Fruit fly (Drosophila melanogaster) whole organism, prepupa: Measurements from ENCODE around the gene Ir31a.

ENCODE experiments used
- Blimp-1 ChIP-seq: fragments of 200-800 bp; sonication (Bioruptor generic); optimal IDR thresholded peaks from 3 replicates; lab custom pipeline; 2017; ENCODE audit warnings: missing biosample characterization, missing genetic modification characterization, mild to moderate bottlenecking, moderate library complexity, missing genetic modification reagents
- CG10631 ChIP-seq: fragments of 200-800 bp; sonication (Bioruptor generic); optimal IDR thresholded peaks from 2 replicates; lab custom pipeline; 2016; ENCODE audit warnings: missing biosample characterization, missing genetic modification characterization
- CG10669 ChIP-seq: fragments of 200-800 bp; sonication (Bioruptor generic); optimal IDR thresholded peaks from 3 replicates; lab custom pipeline; 2018; ENCODE audit warnings: missing biosample characterization, mild to moderate bottlenecking, missing genetic modification characterization, moderate library complexity
- CG11294 ChIP-seq: fragments of 200-800 bp; sonication (Bioruptor generic); IDR thresholded peaks from 2 replicates; pipeline ENCODE4 v1.3.6; 2022; ENCODE audit warnings: missing biosample characterization, missing genetic modification characterization
- CG11762 ChIP-seq: fragments of 200-800 bp; sonication (Bioruptor generic); optimal IDR thresholded peaks from 3 replicates; lab custom pipeline; 2016; ENCODE audit warnings: missing biosample characterization, missing genetic modification characterization; ENCODE audit not compliant: insufficient read depth
- CG11902 ChIP-seq: fragments of 200-800 bp; sonication (Bioruptor generic); optimal IDR thresholded peaks from 3 replicates; lab custom pipeline; 2016; ENCODE audit warnings: missing biosample characterization, missing genetic modification characterization
- CG15336 ChIP-seq: fragments of 200-800 bp; sonication (Bioruptor generic); IDR thresholded peaks from 2 replicates; pipeline ENCODE4 v1.3.6; 2022; ENCODE audit warnings: missing biosample characterization, missing genetic modification characterization
- CG16779 ChIP-seq: fragments of 200-800 bp; sonication (Bioruptor generic); optimal IDR thresholded peaks from 3 replicates; lab custom pipeline; 2017; ENCODE audit warnings: missing biosample characterization, mild to moderate bottlenecking, missing genetic modification characterization
- CG3032 ChIP-seq: fragments of 200-800 bp; optimal IDR thresholded peaks from 2 replicates; lab custom pipeline; 2019; ENCODE audit warnings: missing biosample characterization, mild to moderate bottlenecking, missing genetic modification characterization, moderate library complexity
- CG34406 ChIP-seq: fragments of 200-800 bp; sonication (Bioruptor generic); optimal IDR thresholded peaks from 3 replicates; lab custom pipeline; 2016; ENCODE audit warnings: missing biosample characterization, missing genetic modification characterization
- CG3919 ChIP-seq: fragments of 200-800 bp; sonication (Bioruptor generic); optimal IDR thresholded peaks from 3 replicates; lab custom pipeline; 2016; ENCODE audit warnings: missing biosample characterization, missing genetic modification characterization
- CG6163 ChIP-seq: fragments of 200-800 bp; sonication (Bioruptor generic); IDR thresholded peaks from 3 replicates; pipeline ENCODE4 v1.3.6; 2022; ENCODE audit warnings: missing biosample characterization, missing genetic modification characterization
- CG6808 ChIP-seq: fragments of 200-800 bp; sonication (Bioruptor generic); optimal IDR thresholded peaks from 3 replicates; lab custom pipeline; 2017; ENCODE audit warnings: missing biosample characterization, missing genetic modification characterization, mild to moderate bottlenecking, moderate library complexity, missing genetic modification reagents
- CG6854 ChIP-seq: fragments of 200-800 bp; sonication (Bioruptor generic); optimal IDR thresholded peaks from 2 replicates; lab custom pipeline; 2017; ENCODE audit warnings: missing biosample characterization, mild to moderate bottlenecking, missing genetic modification characterization
- CG7368 ChIP-seq: fragments of 200-800 bp; sonication (Bioruptor generic); optimal IDR thresholded peaks from 3 replicates; lab custom pipeline; 2016; ENCODE audit warnings: missing biosample characterization, missing genetic modification characterization
- CG8119 ChIP-seq: fragments of 200-800 bp; sonication (Bioruptor generic); IDR thresholded peaks from 3 replicates; pipeline ENCODE4 v1.3.6; 2022; ENCODE audit warnings: missing biosample characterization, missing genetic modification characterization
- CG8319 ChIP-seq: fragments of 200-800 bp; sonication (Bioruptor generic); optimal IDR thresholded peaks from 3 replicates; lab custom pipeline; 2016; ENCODE audit warnings: missing biosample characterization, missing genetic modification characterization
- CG8632 ChIP-seq: fragments of 200-800 bp; sonication (Bioruptor generic); optimal IDR thresholded peaks from 3 replicates; lab custom pipeline; 2016; ENCODE audit warnings: missing biosample characterization, missing genetic modification characterization
- CG9139 ChIP-seq: fragments of 200-800 bp; sonication (Bioruptor generic); optimal IDR thresholded peaks from 3 replicates; lab custom pipeline; 2017; ENCODE audit warnings: missing biosample characterization, mild to moderate bottlenecking, missing genetic modification characterization
- Eip75B ChIP-seq: fragments of 200-800 bp; sonication (Bioruptor generic); optimal IDR thresholded peaks from 3 replicates; lab custom pipeline; 2016; ENCODE audit warnings: missing biosample characterization, missing genetic modification characterization
- Eip78C ChIP-seq: fragments of 200-800 bp; sonication (Bioruptor generic); peaks from one replicate; lab custom pipeline; 2016; ENCODE audit warnings: missing biosample characterization, missing genetic modification characterization
- Eip93F ChIP-seq: fragments of 200-800 bp; sonication (Bioruptor generic); optimal IDR thresholded peaks from 2 replicates; lab custom pipeline; 2016; ENCODE audit warnings: missing biosample characterization, mild to moderate bottlenecking, missing genetic modification characterization
- Ets21C ChIP-seq: fragments of 200-800 bp; sonication (Bioruptor generic); optimal IDR thresholded peaks from 3 replicates; lab custom pipeline; 2016; ENCODE audit warnings: missing biosample characterization, missing genetic modification characterization
- Ets96B ChIP-seq: fragments of 200-800 bp; optimal IDR thresholded peaks from 2 replicates; lab custom pipeline; 2019; ENCODE audit warnings: missing biosample characterization, mild to moderate bottlenecking, missing genetic modification characterization, moderate library complexity
- Gug ChIP-seq: fragments of 200-800 bp; sonication (Bioruptor generic); IDR thresholded peaks from 2 replicates; pipeline ENCODE4 v1.3.6; 2022; ENCODE audit warnings: missing biosample characterization, missing genetic modification characterization
- Hr38 ChIP-seq: sonication (Bioruptor generic); optimal IDR thresholded peaks from 2 replicates; lab custom pipeline; 2016; ENCODE audit warnings: missing biosample characterization, missing genetic modification characterization
- Hr39 ChIP-seq: fragments of 200-800 bp; sonication (Bioruptor generic); optimal IDR thresholded peaks from 2 replicates; lab custom pipeline; 2016; ENCODE audit warnings: missing biosample characterization, missing genetic modification characterization
- Hr4 ChIP-seq: fragments of 200-800 bp; sonication (Bioruptor generic); optimal IDR thresholded peaks from 3 replicates; lab custom pipeline; 2016; ENCODE audit warnings: missing biosample characterization, missing genetic modification characterization
- Lpt ChIP-seq: fragments of 200-800 bp; sonication (Bioruptor generic); optimal IDR thresholded peaks from 3 replicates; lab custom pipeline; 2016; ENCODE audit warnings: missing biosample characterization, missing genetic modification characterization
- Met ChIP-seq: fragments of 200-800 bp; sonication (Bioruptor generic); optimal IDR thresholded peaks from 3 replicates; lab custom pipeline; 2016; ENCODE audit warnings: missing biosample characterization, missing genetic modification characterization
- OdsH ChIP-seq: fragments of 200-800 bp; sonication (Bioruptor generic); optimal IDR thresholded peaks from 3 replicates; lab custom pipeline; 2016; ENCODE audit warnings: missing biosample characterization, missing genetic modification characterization
- Sox102F ChIP-seq: fragments of 200-800 bp; sonication (Bioruptor generic); optimal IDR thresholded peaks from 2 replicates; lab custom pipeline; 2016; ENCODE audit warnings: missing biosample characterization, mild to moderate bottlenecking, missing genetic modification characterization
- Sox14 ChIP-seq: fragments of 200-800 bp; sonication (Bioruptor generic); optimal IDR thresholded peaks from 3 replicates; lab custom pipeline; 2016; ENCODE audit warnings: missing biosample characterization, missing genetic modification characterization
- achi ChIP-seq: fragments of 200-800 bp; sonication (Bioruptor generic); optimal IDR thresholded peaks from 3 replicates; lab custom pipeline; 2016; ENCODE audit warnings: missing biosample characterization, missing genetic modification characterization
- acj6 ChIP-seq: fragments of 200-800 bp; sonication (Bioruptor generic); optimal IDR thresholded peaks from 3 replicates; lab custom pipeline; 2016; ENCODE audit warnings: missing biosample characterization, missing genetic modification characterization
- cyc ChIP-seq: fragments of 200-800 bp; sonication (Bioruptor generic); optimal IDR thresholded peaks from 3 replicates; lab custom pipeline; 2016; ENCODE audit warnings: missing biosample characterization, missing genetic modification characterization
- dac ChIP-seq: fragments of 200-800 bp; sonication (Bioruptor generic); optimal IDR thresholded peaks from 2 replicates; lab custom pipeline; 2017; ENCODE audit warnings: missing biosample characterization, mild to moderate bottlenecking, missing genetic modification characterization
- dsx ChIP-seq: fragments of 200-800 bp; optimal IDR thresholded peaks from 3 replicates; lab custom pipeline; 2019; ENCODE audit warnings: missing biosample characterization, mild to moderate bottlenecking, missing genetic modification characterization, moderate library complexity; ENCODE audit not compliant: poor library complexity, severe bottlenecking
- esn ChIP-seq: fragments of 200-800 bp; sonication (Bioruptor generic); optimal IDR thresholded peaks from 2 replicates; lab custom pipeline; 2016; ENCODE audit warnings: missing biosample characterization, mild to moderate bottlenecking, missing genetic modification characterization, moderate library complexity
- fd59A ChIP-seq: fragments of 200-800 bp; sonication (Bioruptor generic); optimal IDR thresholded peaks from 2 replicates; lab custom pipeline; 2017; ENCODE audit warnings: missing biosample characterization, mild to moderate bottlenecking, missing genetic modification characterization, missing genetic modification reagents
- fd85E ChIP-seq: fragments of 200-800 bp; sonication (Bioruptor generic); optimal IDR thresholded peaks from 3 replicates; lab custom pipeline; 2016; ENCODE audit warnings: missing biosample characterization, missing genetic modification characterization
- fkh ChIP-seq: fragments of 200-800 bp; sonication (Bioruptor generic); optimal IDR thresholded peaks from 3 replicates; lab custom pipeline; 2017; ENCODE audit warnings: missing biosample characterization, mild to moderate bottlenecking, missing genetic modification characterization, moderate library complexity
- lz ChIP-seq: fragments of 200-800 bp; sonication (Bioruptor generic); optimal IDR thresholded peaks from 3 replicates; lab custom pipeline; 2016; ENCODE audit warnings: missing biosample characterization, missing genetic modification characterization
- pdm3 ChIP-seq: fragments of 200-800 bp; sonication (Bioruptor generic); optimal IDR thresholded peaks from 3 replicates; lab custom pipeline; 2016; ENCODE audit warnings: missing biosample characterization, missing genetic modification characterization
- salr ChIP-seq, 2 experiments: fragments of 200-800 bp; sonication (Bioruptor generic); optimal IDR thresholded peaks; 3 replicates each; lab custom pipeline; 2016 to 2018; ENCODE audit warnings: missing biosample characterization in 2 of 2, missing genetic modification characterization in 2 of 2, mild to moderate bottlenecking in 1 of 2
- spab ChIP-seq: fragments of 200-800 bp; sonication (Bioruptor generic); optimal IDR thresholded peaks from 2 replicates; lab custom pipeline; 2017; ENCODE audit warnings: missing biosample characterization, mild to moderate bottlenecking, missing genetic modification characterization, missing genetic modification reagents
- svp ChIP-seq: fragments of 200-800 bp; sonication (Bioruptor generic); peaks from one replicate; lab custom pipeline; 2016; ENCODE audit warnings: missing biosample characterization, missing genetic modification characterization
- topi ChIP-seq: fragments of 200-800 bp; sonication (Bioruptor generic); optimal IDR thresholded peaks from 3 replicates; lab custom pipeline; 2016; ENCODE audit warnings: missing biosample characterization, missing genetic modification characterization
- vri ChIP-seq: fragments of 200-800 bp; sonication (Bioruptor generic); optimal IDR thresholded peaks from 3 replicates; lab custom pipeline; 2016; ENCODE audit warnings: missing biosample characterization, mild to moderate bottlenecking, missing genetic modification characterization

Ir31a gene

DNA sequence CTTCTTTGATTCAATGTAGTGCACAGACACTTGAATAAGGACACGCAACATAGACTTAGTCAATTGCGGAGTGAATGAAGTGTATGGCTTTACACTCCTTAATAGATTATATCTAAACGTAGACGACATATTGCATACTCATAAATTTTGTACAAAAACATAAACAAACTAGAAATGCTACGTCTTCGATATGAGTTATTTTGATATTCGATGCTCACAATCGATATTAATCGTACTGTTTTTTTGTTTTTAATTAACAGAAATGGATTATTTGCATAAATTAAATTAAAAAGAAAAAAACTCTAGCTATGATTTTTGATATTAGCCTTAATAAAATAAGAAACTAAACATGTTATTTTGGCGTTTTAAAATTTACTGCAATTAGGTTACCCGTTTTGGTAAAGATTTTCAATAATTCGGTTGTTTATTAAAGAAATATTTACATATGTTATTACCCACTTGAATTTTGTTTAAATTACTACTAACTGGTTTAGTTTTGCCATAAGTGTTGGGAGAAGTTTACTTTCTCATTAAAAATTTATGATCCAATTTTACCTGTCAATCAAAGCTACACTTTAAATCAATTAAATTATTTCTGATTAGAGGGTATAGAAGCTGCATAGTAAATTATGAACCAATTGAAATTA lies at the start of gene Ir31a, which contains the start of the genes CG17768 and LSm-4:
Ir31a (plus strand) TSS at position 558 of the 647 bp plus-strand sequence.
CG17768 (minus strand) TSS at position 196 of the 647 bp plus-strand sequence.
LSm-4 (minus strand) TSS at position 196 of the 647 bp plus-strand sequence.
- peak; percentile 33 for TF ChIP-seq fkh
- TF ChIP-seq Ets21C (GFP tag; lab: Kevin White, UChicago), result no peak
- peak; percentile 23 for TF ChIP-seq Eip78C (GFP tag; lab: Kevin White, UChicago)

DNA sequence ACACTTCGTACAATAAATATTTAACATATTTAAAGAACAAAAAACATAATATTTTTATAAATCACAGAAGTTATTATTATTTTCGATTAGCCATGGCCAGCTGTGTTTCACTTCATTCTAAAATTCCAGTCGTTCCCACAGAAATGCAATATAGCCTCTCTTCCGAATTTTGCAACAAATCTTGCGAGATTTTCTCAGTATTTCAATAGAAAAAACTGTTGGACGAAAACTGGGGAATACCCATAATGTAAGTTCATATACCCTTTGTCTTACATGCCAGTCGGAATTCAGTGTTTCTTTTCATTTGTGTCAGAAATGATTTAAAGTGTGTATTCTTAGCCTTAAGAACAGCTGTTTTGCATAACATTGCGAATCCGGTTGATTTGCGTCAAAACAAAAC lies 48.9 kb upstream of the Ir31a start, which contains the start of the genes CtsL4 and ClpP:
CtsL4 (minus strand) TSS at position 90 of the 400 bp plus-strand sequence.
ClpP (plus strand) TSS at position 288 of the 400 bp plus-strand sequence.
- peak; percentile 59 for TF ChIP-seq OdsH (GFP tag; lab: Kevin White, UChicago)
- TF ChIP-seq Lpt (GFP tag; lab: Kevin White, UChicago), result no peak
- no peak for TF ChIP-seq Met (GFP tag; lab: Kevin White, UChicago)
- no peak for TF ChIP-seq CG16779
- TF ChIP-seq CG6163 (GFP tag; lab: Robert Waterston, UW), result no peak
- no peak for TF ChIP-seq spab
- TF ChIP-seq fd85E (GFP tag; lab: Kevin White, UChicago), result no peak
- no peak for TF ChIP-seq svp (GFP tag; lab: Kevin White, UChicago)
- peak; percentile 45 for TF ChIP-seq lz
- peak; percentile 45 for TF ChIP-seq CG3032
- TF ChIP-seq Ets96B (tag; lab: Kevin White, UChicago), result peak; percentile 32
- TF ChIP-seq cyc (GFP tag; lab: Kevin White, UChicago), result peak; percentile 29
- no peak for TF ChIP-seq Gug (GFP tag; lab: Robert Waterston, UW)
- TF ChIP-seq CG10631 (GFP tag; lab: Kevin White, UChicago), result no peak
- no peak for TF ChIP-seq CG15336 (GFP tag; lab: Robert Waterston, UW)
- no peak for TF ChIP-seq CG7368 (GFP tag; lab: Kevin White, UChicago)
- TF ChIP-seq Hr39 (GFP tag; lab: Kevin White, UChicago), result no peak
- no peak for TF ChIP-seq achi
- TF ChIP-seq dsx, result no peak
- TF ChIP-seq Hr38, result no peak
- TF ChIP-seq fkh, result no peak
- no peak for TF ChIP-seq CG8119 (GFP tag; lab: Robert Waterston, UW)
- no peak for TF ChIP-seq CG11294 (GFP tag; lab: Robert Waterston, UW)
- no peak for TF ChIP-seq topi (GFP tag; lab: Kevin White, UChicago)
- no peak for TF ChIP-seq salr (GFP tag; optimal IDR thresholded peaks at IDR 0.05; lab: Kevin White, UChicago)
- no peak for TF ChIP-seq CG9139 (GFP tag; lab: Kevin White, UChicago)
- TF ChIP-seq CG11762, result no peak
- TF ChIP-seq vri, result no peak
- no peak for TF ChIP-seq Hr4 (GFP tag; lab: Kevin White, UChicago)
- no peak for TF ChIP-seq Eip78C (GFP tag; lab: Kevin White, UChicago)
- TF ChIP-seq Sox14 (GFP tag; lab: Kevin White, UChicago), result peak; percentile 88
- TF ChIP-seq CG10669 (GFP tag; lab: Kevin White, UChicago), result no peak
- TF ChIP-seq Eip75B, result no peak
- no peak for TF ChIP-seq Eip93F
- peak; percentile 10 for TF ChIP-seq dac
- TF ChIP-seq CG34406 (GFP tag; lab: Kevin White, UChicago), result peak; percentile 40
- TF ChIP-seq CG6854 (GFP tag; lab: Kevin White, UChicago), result no peak
- TF ChIP-seq CG8632 (GFP tag; lab: Kevin White, UChicago), result peak; percentile 37
- TF ChIP-seq fd59A (GFP tag; lab: Kevin White, UChicago), result no peak
- no peak for TF ChIP-seq CG3919 (GFP tag; lab: Kevin White, UChicago)
- no peak for TF ChIP-seq CG6808
- peak; percentile 55 for TF ChIP-seq esn (GFP tag; lab: Kevin White, UChicago)
- peak; percentile 36 for TF ChIP-seq acj6 (GFP tag; lab: Kevin White, UChicago)
- no peak for TF ChIP-seq pdm3 (GFP tag; lab: Kevin White, UChicago)
- TF ChIP-seq CG11902 (GFP tag; lab: Kevin White, UChicago), result no peak
- no peak for TF ChIP-seq Blimp-1 (GFP tag; lab: Kevin White, UChicago)
- TF ChIP-seq CG8319 (GFP tag; lab: Kevin White, UChicago), result no peak
- no peak for TF ChIP-seq Sox102F
- no peak for TF ChIP-seq Ets21C (GFP tag; lab: Kevin White, UChicago)
